Worm (Caenorhabditis elegans) whole organism, L4 larva: Measurements from ENCODE around the gene ztf-14.

Experiments
- attf-4 ChIP-seq: sonication (generic microtip); optimal IDR thresholded peaks from 3 replicates; lab custom pipeline; 2017; ENCODE audit warnings: missing biosample characterization, missing genetic modification characterization
- hlh-30 ChIP-seq: sonication (generic microtip); optimal IDR thresholded peaks from 2 replicates; lab custom pipeline; 2017; ENCODE audit warnings: antibody characterized with exemption, mild to moderate bottlenecking, missing genetic modification characterization, missing compliant biosample characterization; ENCODE audit not compliant: insufficient read depth
- rbr-2 ChIP-seq: sonication (generic microtip); optimal IDR thresholded peaks from 2 replicates; lab custom pipeline; 2016; ENCODE audit warnings: missing genotype, missing genetic modification characterization, missing compliant biosample characterization
- spr-1 ChIP-seq: sonication (generic microtip); optimal IDR thresholded peaks from 2 replicates; lab custom pipeline; 2016; ENCODE audit warnings: mild to moderate bottlenecking, missing genetic modification characterization, missing compliant biosample characterization
- ztf-7 ChIP-seq: fragments of 150-350 bp; optimal IDR thresholded peaks from 2 replicates; lab custom pipeline; 2014; ENCODE audit warnings: missing biosample characterization, missing genetic modification characterization

DNA sequence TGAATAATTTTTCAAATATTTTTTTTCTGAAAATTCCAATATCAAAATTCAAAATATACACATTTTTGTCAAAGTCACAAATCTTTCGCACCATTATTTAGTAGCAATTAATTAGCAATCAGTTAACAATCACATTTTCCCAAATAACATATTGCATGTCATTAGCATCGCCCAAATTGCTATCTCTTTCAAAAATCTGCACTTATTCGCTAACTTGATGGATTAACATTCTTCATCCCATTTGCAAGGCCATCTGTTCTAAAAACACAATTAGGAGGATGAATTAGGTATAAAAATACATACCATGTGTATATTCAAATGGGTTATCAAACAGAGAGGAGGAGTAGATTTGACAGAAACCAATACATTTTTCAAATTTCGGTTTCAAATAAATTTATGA, 8.6 kb upstream of the ztf-14 start:
- no peak for TF ChIP-seq attf-4 (tag; lab: Kevin White, UChicago)
- TF ChIP-seq ztf-7 (tag; lab: Kevin White, UChicago): no peak
- no peak for TF ChIP-seq rbr-2 (tag; lab: Kevin White, UChicago)
- no peak for TF ChIP-seq spr-1 (tag; lab: Kevin White, UChicago)
- no peak for TF ChIP-seq hlh-30 (tag; lab: Kevin White, UChicago)
